Fruit fly (Drosophila melanogaster) whole organism, wandering third instar larva: ENCODE data around the gene CG13722.

ENCODE experiments used
- Abd-B ChIP-seq: fragments of >200 bp; optimal IDR thresholded peaks from 2 replicates; lab custom pipeline; 2017; ENCODE audit warnings: missing biosample characterization, missing genetic modification characterization
- CG32264 ChIP-seq: fragments of 200-800 bp; sonication (Bioruptor generic); optimal IDR thresholded peaks from 2 replicates; lab custom pipeline; 2016; ENCODE audit warnings: missing biosample characterization, missing genetic modification characterization
- CG9705 ChIP-seq: fragments of 200-800 bp; sonication (Bioruptor generic); optimal IDR thresholded peaks from 2 replicates; lab custom pipeline; 2018; ENCODE audit warnings: missing biosample characterization, mild to moderate bottlenecking, missing genetic modification characterization
- CrebA ChIP-seq: fragments of 200-800 bp; sonication (Bioruptor generic); optimal IDR thresholded peaks from 2 replicates; lab custom pipeline; 2016; ENCODE audit warnings: missing biosample characterization, mild to moderate bottlenecking, missing genetic modification characterization, borderline replicate concordance
- Dfd ChIP-seq: fragments of >200 bp; optimal IDR thresholded peaks from 2 replicates; lab custom pipeline; 2017; ENCODE audit warnings: missing biosample characterization, missing genetic modification characterization
- Dif ChIP-seq: fragments of 200-275, 200-300 bp; sonication (Bioruptor generic); optimal IDR thresholded peaks from 2 replicates; lab custom pipeline; 2018; ENCODE audit warnings: missing biosample characterization, missing genetic modification characterization; ENCODE audit not compliant: partially characterized antibody
- GATAd ChIP-seq: sonication (Bioruptor generic); optimal IDR thresholded peaks from 2 replicates; lab custom pipeline; 2016; ENCODE audit warnings: missing biosample characterization, missing genetic modification characterization
- Hnf4 ChIP-seq: fragments of 200-800 bp; sonication (Bioruptor generic); optimal IDR thresholded peaks from 2 replicates; lab custom pipeline; 2016; ENCODE audit warnings: missing biosample characterization, mild to moderate bottlenecking, missing genetic modification characterization
- Hr78 ChIP-seq: fragments of >200 bp; optimal IDR thresholded peaks from 2 replicates; lab custom pipeline; 2017; ENCODE audit warnings: missing biosample characterization, missing genetic modification characterization
- Mio ChIP-seq: sonication (Bioruptor generic); optimal IDR thresholded peaks from 2 replicates; lab custom pipeline; 2016; ENCODE audit warnings: missing biosample characterization, missing genetic modification characterization
- Myc ChIP-seq: fragments of >200 bp; optimal IDR thresholded peaks from 2 replicates; lab custom pipeline; 2017
- N ChIP-seq: fragments of >200 bp; optimal IDR thresholded peaks from 2 replicates; lab custom pipeline; 2018; ENCODE audit warnings: missing biosample characterization, missing external identifiers, missing genetic modification characterization
- OdsH ChIP-seq: fragments of 200-800 bp; sonication (Bioruptor generic); optimal IDR thresholded peaks from 2 replicates; lab custom pipeline; 2016; ENCODE audit warnings: missing biosample characterization, mild to moderate bottlenecking, missing genetic modification characterization
- Sp1 ChIP-seq: fragments of 200-800 bp; sonication (Bioruptor generic); optimal IDR thresholded peaks from 3 replicates; lab custom pipeline; 2019; ENCODE audit warnings: missing biosample characterization, mild to moderate bottlenecking, missing genetic modification characterization, moderate library complexity
- Vsx2 ChIP-seq: fragments of 200-300, 225-300 bp; sonication (Bioruptor generic); optimal IDR thresholded peaks from 2 replicates; lab custom pipeline; 2018; ENCODE audit warnings: missing biosample characterization, missing genetic modification characterization; ENCODE audit not compliant: partially characterized antibody
- brk ChIP-seq: fragments of 200-800 bp; sonication (Bioruptor generic); optimal IDR thresholded peaks from 2 replicates; lab custom pipeline; 2016; ENCODE audit warnings: missing biosample characterization, mild to moderate bottlenecking, missing genetic modification characterization
- dl ChIP-seq, 2 experiments: fragments of 175-275, 200-275 bp in 1 of 2; fragments of 200-275 bp in 1 of 2; sonication (Bioruptor generic); optimal IDR thresholded peaks; lab custom pipeline; 2018; ENCODE audit warnings: mild to moderate bottlenecking in 2 of 2, missing biosample characterization in 2 of 2, missing genetic modification characterization in 2 of 2, moderate library complexity in 2 of 2; ENCODE audit not compliant: partially characterized antibody in 2 of 2, insufficient read depth in 1 of 2
- dmrt93B ChIP-seq: fragments of 200-800 bp; sonication (Bioruptor generic); optimal IDR thresholded peaks from 2 replicates; lab custom pipeline; 2018; ENCODE audit warnings: missing biosample characterization, mild to moderate bottlenecking, missing genetic modification characterization
- ey ChIP-seq: fragments of 200-800 bp; sonication (Bioruptor generic); optimal IDR thresholded peaks from 2 replicates; lab custom pipeline; 2016; ENCODE audit warnings: missing biosample characterization, missing genetic modification characterization
- foxo ChIP-seq, 2 experiments: fragments of 200-800 bp; sonication (Bioruptor generic); optimal IDR thresholded peaks; 2 replicates in 1 of 2; 3 replicates in 1 of 2; lab custom pipeline; 2016 to 2017; ENCODE audit warnings: missing biosample characterization in 2 of 2, missing genetic modification characterization in 2 of 2
- fru ChIP-seq: fragments of 200-800 bp; sonication (Bioruptor generic); optimal IDR thresholded peaks from 3 replicates; lab custom pipeline; 2016; ENCODE audit warnings: missing biosample characterization, mild to moderate bottlenecking, missing genetic modification characterization
- h ChIP-seq: fragments of 200-800 bp; sonication (Bioruptor generic); optimal IDR thresholded peaks from 3 replicates; lab custom pipeline; 2016; ENCODE audit warnings: missing biosample characterization, mild to moderate bottlenecking, missing genetic modification characterization
- jim ChIP-seq: fragments of 175-275, 200-325 bp; sonication (Bioruptor generic); optimal IDR thresholded peaks from 2 replicates; lab custom pipeline; 2016; ENCODE audit warnings: missing biosample characterization, mild to moderate bottlenecking, missing genetic modification characterization
- lola ChIP-seq: fragments of >200 bp; optimal IDR thresholded peaks from 2 replicates; lab custom pipeline; 2017; ENCODE audit warnings: missing biosample characterization, missing genetic modification characterization
- pan ChIP-seq: fragments of >200 bp; optimal IDR thresholded peaks from 2 replicates; lab custom pipeline; 2017
- sage ChIP-seq: fragments of 200-800 bp; sonication (Bioruptor generic); optimal IDR thresholded peaks from 2 replicates; lab custom pipeline; 2016; ENCODE audit warnings: missing biosample characterization, mild to moderate bottlenecking, missing genetic modification characterization
- tai ChIP-seq: sonication (Bioruptor generic); optimal IDR thresholded peaks from 2 replicates; lab custom pipeline; 2016; ENCODE audit warnings: missing biosample characterization, missing genetic modification characterization
- woc ChIP-seq: sonication (Bioruptor generic); optimal IDR thresholded peaks from 2 replicates; lab custom pipeline; 2016; ENCODE audit warnings: missing biosample characterization, mild to moderate bottlenecking, missing genetic modification characterization

Gene CG13722

DNA sequence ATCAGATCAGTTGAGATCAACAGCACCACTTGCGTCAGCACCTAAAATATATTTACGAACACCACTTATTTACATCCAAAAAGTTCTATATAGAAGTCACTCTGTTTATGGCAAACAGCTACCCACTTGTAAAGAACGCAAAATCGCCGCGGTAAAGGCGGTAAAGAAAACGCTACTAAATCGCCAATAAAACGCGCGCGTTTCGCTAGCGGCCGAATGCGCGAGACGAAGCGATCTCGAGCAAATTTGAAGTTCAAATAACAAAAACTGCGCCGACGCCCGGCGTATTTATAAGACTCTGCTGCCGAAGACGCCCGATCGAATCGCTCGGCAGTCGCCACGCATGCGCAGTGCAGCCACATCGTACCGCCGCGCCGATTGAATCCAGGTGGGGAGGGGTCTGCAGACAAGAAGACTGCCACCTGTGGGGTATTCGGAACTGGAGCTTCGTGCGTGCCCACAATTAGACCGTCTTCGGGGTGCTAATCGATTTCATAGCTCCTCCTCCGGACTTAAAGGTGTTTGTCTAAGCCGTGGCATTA is at the start of gene CG13722:
Gene CG13722 (minus strand): TSS at position 262 of the 542 bp plus-strand sequence.
- peak; percentile 45 for TF ChIP-seq Myc (lab: Kevin White, UChicago)
- TF ChIP-seq pan (lab: Kevin White, UChicago) = no peak

DNA sequence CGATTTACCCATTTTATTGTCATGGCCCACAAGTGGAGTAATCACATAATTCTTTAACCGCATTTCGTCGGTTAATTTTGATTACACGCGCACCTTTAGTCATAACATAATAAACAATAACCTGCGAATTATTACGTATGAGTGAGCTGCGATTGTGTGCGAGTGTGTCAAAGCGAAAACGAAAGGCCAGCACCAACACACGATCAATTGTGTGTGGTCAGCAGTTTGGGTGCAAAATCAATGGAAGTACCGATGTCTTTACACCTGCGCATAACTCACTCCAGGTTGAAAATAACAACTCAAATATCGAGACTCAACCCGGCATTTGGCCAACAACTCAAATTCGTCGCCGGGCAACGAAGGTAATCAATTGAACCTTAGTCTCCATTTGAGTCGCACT is 43.7 kb upstream of the CG13722 start:
- TF ChIP-seq woc (GFP tag; lab: Kevin White, UChicago) = no peak
- TF ChIP-seq Dif (GFP tag; lab: Kevin White, UChicago) = no peak
- no peak for TF ChIP-seq GATAd (GFP tag; lab: Kevin White, UChicago)
- TF ChIP-seq Vsx2 (GFP tag; lab: Kevin White, UChicago) = no peak
- TF ChIP-seq Myc (lab: Kevin White, UChicago) = no peak
- TF ChIP-seq, all 38 proteins: peak for 0

- no peak for TF ChIP-seq GATAd (GFP tag; lab: Kevin White, UChicago)
- TF ChIP-seq CG32264 (GFP tag; lab: Kevin White, UChicago) = no peak
- TF ChIP-seq lola (GFP tag; lab: Kevin White, UChicago) = no peak
- no peak for TF ChIP-seq fru
Observed at dm6 chr3L:4533941-4534340, 43.2 kb upstream of the CG13722 start.

DNA sequence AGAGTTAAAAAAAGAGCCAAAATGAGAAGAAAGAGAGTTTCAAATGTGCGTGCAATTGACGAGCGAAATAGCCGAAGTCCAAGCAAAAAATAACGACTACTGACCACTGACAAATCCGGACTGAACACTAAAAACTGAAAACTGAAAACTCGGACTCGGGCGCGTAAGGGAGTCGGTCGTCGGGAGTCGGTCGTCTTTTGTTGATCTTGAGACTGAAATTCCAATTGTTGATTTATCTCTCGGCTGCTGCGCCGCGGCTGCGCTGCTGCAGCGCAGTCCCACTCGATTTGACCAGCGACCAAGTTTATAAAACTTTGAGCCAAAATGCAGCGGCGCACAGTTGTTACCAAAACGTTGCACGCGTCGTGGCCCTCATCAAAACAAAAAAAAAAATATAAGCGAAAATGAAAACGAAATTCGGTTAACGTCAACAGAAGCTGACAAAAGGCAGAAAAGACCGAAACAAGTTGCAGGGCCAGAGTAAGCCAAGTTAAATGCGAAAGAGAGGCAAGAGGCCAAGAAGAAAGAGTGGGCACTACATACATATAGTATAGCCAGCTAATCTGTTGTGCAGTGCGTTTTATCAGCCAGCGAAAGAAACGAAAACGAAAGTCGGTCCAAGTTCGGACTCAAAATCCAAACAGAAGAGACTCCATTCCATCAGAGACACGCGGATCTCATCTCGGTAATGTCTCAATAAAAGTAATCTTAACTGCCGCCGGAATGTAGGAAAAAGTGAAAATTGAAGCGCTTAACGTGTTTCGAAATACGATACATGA is 42.3 kb upstream of the CG13722 start, which contains the start of gene CG11353:
Gene CG11353 (plus strand): TSS at position 330 of the 779 bp plus-strand sequence.
- TF ChIP-seq jim (no peak), Dif (GFP tag; lab: Kevin White, UChicago) (no peak), N (GFP tag; lab: Kevin White, UChicago) (no peak), CG9705 (no peak), h (GFP tag; lab: Kevin White, UChicago) (no peak), CrebA (GFP tag; lab: Kevin White, UChicago) (no peak), pan (lab: Kevin White, UChicago) (no peak), lola (GFP tag; lab: Kevin White, UChicago) (no peak), sage (GFP tag; lab: Kevin White, UChicago) (no peak)

DNA sequence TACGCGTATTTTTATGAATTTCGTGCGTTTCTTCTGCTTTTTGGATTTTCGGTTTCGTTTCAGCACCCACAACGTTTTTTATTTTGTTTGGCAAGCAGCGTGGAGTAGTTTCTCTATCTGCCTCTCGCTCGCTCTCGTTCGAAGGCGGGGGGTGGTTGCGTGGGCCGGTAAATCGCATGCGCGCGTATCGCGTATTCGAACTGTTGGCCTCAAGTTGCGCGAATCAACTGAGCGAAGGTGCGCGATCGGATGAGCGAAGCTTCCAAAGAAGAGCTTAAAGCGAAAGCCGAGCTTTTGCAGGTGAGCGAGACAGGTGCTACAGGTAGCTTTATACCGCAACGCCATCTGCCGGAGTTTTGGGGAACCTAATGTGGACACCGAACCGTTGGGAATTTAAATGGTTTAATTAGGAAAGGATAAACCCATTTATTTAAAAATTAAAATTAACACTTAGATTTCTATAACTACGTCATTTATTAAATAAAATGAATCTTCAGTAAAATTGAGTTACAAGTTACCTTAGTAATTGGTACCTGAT is 41.2 kb upstream of the CG13722 start, which contains the start of gene Tie:
Gene Tie (minus strand): TSS at position 205 of the 538 bp plus-strand sequence.
- no peak for TF ChIP-seq CG32264 (GFP tag; lab: Kevin White, UChicago)
- TF ChIP-seq Myc (lab: Kevin White, UChicago) = peak; percentile 20
- TF ChIP-seq, all 38 proteins: peak for 1

DNA sequence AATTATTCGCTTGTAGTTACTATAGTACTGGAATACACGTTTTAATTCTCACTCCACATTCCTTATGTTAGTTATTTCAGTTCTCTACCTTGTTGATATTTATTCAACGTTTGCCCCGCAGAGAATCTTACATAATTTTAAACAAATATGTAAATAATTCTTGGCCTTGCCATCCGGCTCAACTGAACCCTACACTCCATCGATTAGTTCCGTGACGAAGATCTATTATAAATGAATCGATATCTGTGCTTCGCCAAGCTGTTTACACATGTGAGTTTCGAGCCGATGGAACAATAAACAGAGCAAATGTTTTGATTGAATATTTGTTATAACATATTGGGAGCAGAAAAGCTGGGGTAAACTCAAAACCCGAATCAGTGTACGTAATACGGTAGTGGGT is 31.0 kb upstream of the CG13722 start:
- TF ChIP-seq CG9705 = no peak
- no peak for TF ChIP-seq Abd-B
- TF ChIP-seq fru = no peak
- TF ChIP-seq Hr78 (GFP tag; lab: Kevin White, UChicago) = no peak
- no peak for TF ChIP-seq Myc (lab: Kevin White, UChicago)
- TF ChIP-seq, all 38 proteins: peak for 0

DNA sequence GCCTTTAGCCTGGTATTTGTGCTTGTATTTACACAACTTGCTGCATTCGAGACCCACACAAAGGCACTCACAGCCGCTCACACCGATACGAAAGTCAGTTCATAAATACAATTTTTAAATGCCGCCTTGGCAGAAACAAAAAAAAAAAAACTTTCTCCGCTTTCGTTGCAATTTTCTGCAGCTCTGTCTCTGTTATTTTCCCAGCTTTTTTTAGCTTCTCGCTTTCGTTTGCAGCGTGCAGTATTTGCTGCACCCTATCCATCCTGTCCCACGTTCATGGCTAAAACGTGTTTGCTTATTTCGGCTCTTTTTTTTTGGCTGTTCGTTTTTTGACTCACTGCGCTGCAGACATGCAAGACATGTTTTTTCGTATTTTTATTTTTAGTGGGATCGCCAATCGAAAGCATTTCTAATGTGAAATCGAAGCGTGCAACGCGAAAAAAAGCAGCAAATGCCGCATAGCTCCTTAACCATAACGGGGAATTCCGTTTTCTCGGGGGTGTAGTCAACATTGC is 28.7 kb upstream of the CG13722 start:
- TF ChIP-seq Hr78 (GFP tag; lab: Kevin White, UChicago) (no peak), dl (GFP tag; optimal IDR thresholded peaks at IDR 0.05; lab: Kevin White, UChicago; ENCODE audit: insufficient read depth in 1 of 2, partially characterized antibody in 2 of 2) (no peak), Dif (GFP tag; lab: Kevin White, UChicago) (no peak), tai (GFP tag; lab: Kevin White, UChicago) (no peak), Vsx2 (GFP tag; lab: Kevin White, UChicago) (no peak), ey (GFP tag; lab: Kevin White, UChicago) (no peak), OdsH (GFP tag; lab: Kevin White, UChicago) (no peak), Dfd (GFP tag; lab: Kevin White, UChicago) (no peak), foxo (GFP tag; optimal IDR thresholded peaks at IDR 0.05; lab: Kevin White, UChicago) (no peak), woc (GFP tag; lab: Kevin White, UChicago) (no peak), Sp1 (GFP tag; lab: Kevin White, UChicago) (no peak), N (GFP tag; lab: Kevin White, UChicago) (no peak), CG9705 (no peak), lola (GFP tag; lab: Kevin White, UChicago) (no peak), brk (GFP tag; lab: Kevin White, UChicago) (no peak), dmrt93B (GFP tag; lab: Kevin White, UChicago) (no peak), Mio (no peak), Abd-B (no peak), Hnf4 (no peak)
- TF ChIP-seq, all 38 proteins: peak for 0
